Worm (Caenorhabditis elegans): ENCODE results near the gene H38K22.7.

DNA sequence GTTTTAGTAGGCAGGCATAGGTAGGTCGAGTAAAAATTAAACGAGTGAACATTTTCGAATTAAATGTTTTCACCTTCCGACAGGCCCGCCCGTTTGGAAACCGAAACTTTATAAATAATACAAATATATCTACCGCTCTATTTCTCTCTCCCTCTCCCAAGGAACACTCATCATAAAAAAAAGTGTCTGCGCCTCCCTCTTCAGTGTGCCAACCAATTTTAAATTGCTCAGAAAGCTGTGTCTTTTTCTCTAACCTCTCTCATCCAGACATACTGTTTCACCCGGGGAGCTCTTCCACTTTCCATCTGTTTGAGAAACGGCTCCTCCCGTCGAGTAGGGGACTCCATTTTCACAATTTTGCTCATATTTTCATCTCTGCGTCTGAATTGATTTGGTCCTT, 1.6 kb downstream of the H38K22.7 start:
- TF ChIP-seq him-1 (tag; optimal IDR thresholded peaks at IDR 0.05) (no peak), W03F9.2 (tag; optimal IDR thresholded peaks at IDR 0.05) (no peak)

Data from whole organism, L4/young adult.